Fruit fly (Drosophila melanogaster) whole organism, embryonic: ENCODE results near the gene dsx-c73A.
A peak's percentile ranks its signal among the peaks of the same experiment; 100 is the strongest.

ENCODE experiments used
- Awh ChIP-seq: fragments of 200-800 bp; sonication (Bioruptor generic); IDR thresholded peaks from 2 replicates; pipeline ENCODE4, ENCODE4 v1.3.6; 2022; ENCODE audit warnings: missing biosample characterization, missing genetic modification characterization
- Blimp-1 ChIP-seq: fragments of 200-800 bp; sonication (Bioruptor generic); optimal IDR thresholded peaks from 3 replicates; lab custom pipeline; 2018; ENCODE audit warnings: missing biosample characterization, missing genetic modification characterization, mild to moderate bottlenecking, moderate library complexity, missing genetic modification reagents
- CG10543 ChIP-seq: fragments of 200-800 bp; sonication (Bioruptor generic); optimal IDR thresholded peaks from 3 replicates; lab custom pipeline; 2017; ENCODE audit warnings: missing biosample characterization, mild to moderate bottlenecking, missing genetic modification characterization, moderate library complexity
- CG10959 ChIP-seq: fragments of 200-800 bp; sonication (Bioruptor generic); IDR thresholded peaks from 2 replicates; pipeline ENCODE4 v1.3.6; 2022; ENCODE audit warnings: missing biosample characterization, missing genetic modification characterization
- CG10979 ChIP-seq: fragments of 200-800 bp; sonication (Bioruptor generic); optimal IDR thresholded peaks from 2 replicates; lab custom pipeline; 2018; ENCODE audit warnings: missing biosample characterization, mild to moderate bottlenecking, missing genetic modification characterization, moderate library complexity
- CG1233 ChIP-seq: fragments of 200-800 bp; sonication (Bioruptor generic); optimal IDR thresholded peaks from 4 replicates; lab custom pipeline; 2018; ENCODE audit warnings: missing biosample characterization, mild to moderate bottlenecking, missing genetic modification characterization
- CG13123 ChIP-seq: fragments of 200-800 bp; sonication (Bioruptor generic); optimal IDR thresholded peaks from 2 replicates; lab custom pipeline; 2016; ENCODE audit warnings: missing biosample characterization, missing genetic modification characterization
- CG14050 ChIP-seq: fragments of 200-800 bp; sonication (Bioruptor generic); IDR thresholded peaks from 3 replicates; pipeline ENCODE4 v1.3.6; 2022; ENCODE audit warnings: missing biosample characterization, missing genetic modification characterization
- CG17361 ChIP-seq: fragments of 200-800 bp; sonication (Bioruptor generic); IDR thresholded peaks from 3 replicates; pipeline ENCODE4 v1.3.6; 2022; ENCODE audit warnings: missing biosample characterization, missing genetic modification characterization
- CG17385 ChIP-seq: fragments of 200-800 bp; sonication (Bioruptor generic); optimal IDR thresholded peaks from 3 replicates; lab custom pipeline; 2018; ENCODE audit warnings: missing biosample characterization, mild to moderate bottlenecking, missing genetic modification characterization
- CG17802 ChIP-seq: fragments of 200-800 bp; sonication (Bioruptor generic); optimal IDR thresholded peaks from 2 replicates; lab custom pipeline; 2018; ENCODE audit warnings: missing biosample characterization, mild to moderate bottlenecking, missing genetic modification characterization, moderate library complexity
- CG1832 ChIP-seq: fragments of 200-800 bp; sonication (Bioruptor generic); optimal IDR thresholded peaks from 2 replicates; lab custom pipeline; 2017; ENCODE audit warnings: missing biosample characterization, mild to moderate bottlenecking, missing genetic modification characterization, inconsistent platforms
- CG2678 ChIP-seq: fragments of 200-800 bp; sonication (Bioruptor generic); optimal IDR thresholded peaks from 3 replicates; lab custom pipeline; 2019; ENCODE audit warnings: missing biosample characterization, mild to moderate bottlenecking, missing genetic modification characterization, moderate library complexity
- CG2889 ChIP-seq: fragments of 200-800 bp; sonication (Bioruptor generic); IDR thresholded peaks from 3 replicates; pipeline ENCODE4 v1.3.6; 2022; ENCODE audit warnings: missing biosample characterization, missing genetic modification characterization
- CG32767 ChIP-seq: fragments of 200-800 bp; sonication (Bioruptor generic); IDR thresholded peaks from 2 replicates; pipeline ENCODE4 v1.3.6; 2022; ENCODE audit warnings: missing biosample characterization, missing genetic modification characterization
- CG43689 ChIP-seq: fragments of 200-800 bp; sonication (Bioruptor generic); IDR thresholded peaks from 2 replicates; pipeline ENCODE4 v1.3.6; 2022; ENCODE audit warnings: missing biosample characterization, missing genetic modification characterization
- CG5180 ChIP-seq: fragments of 200-800 bp; sonication (Bioruptor generic); optimal IDR thresholded peaks from 3 replicates; lab custom pipeline; 2017; ENCODE audit warnings: missing biosample characterization, missing genetic modification characterization, mild to moderate bottlenecking, moderate library complexity, missing genetic modification reagents
- CG9609 ChIP-seq: fragments of 200-800 bp; sonication (Bioruptor generic); optimal IDR thresholded peaks from 3 replicates; lab custom pipeline; 2016; ENCODE audit warnings: missing biosample characterization, missing genetic modification characterization
- CG9932 ChIP-seq: fragments of 200-800 bp; sonication (Bioruptor generic); IDR thresholded peaks from 2 replicates; pipeline ENCODE4 v1.3.6; 2022; ENCODE audit warnings: missing biosample characterization, missing genetic modification characterization
- CrebB ChIP-seq: fragments of 200-800 bp; sonication (Bioruptor generic); optimal IDR thresholded peaks from 3 replicates; lab custom pipeline; 2018; ENCODE audit warnings: missing biosample characterization, mild to moderate bottlenecking, missing genetic modification characterization
- D19A ChIP-seq: fragments of 200-800 bp; optimal IDR thresholded peaks from 3 replicates; lab custom pipeline; 2019; ENCODE audit warnings: missing biosample characterization, mild to moderate bottlenecking, missing genetic modification characterization, moderate library complexity
- Dek ChIP-seq: fragments of 200-800 bp; sonication (Bioruptor generic); optimal IDR thresholded peaks from 3 replicates; lab custom pipeline; 2019; ENCODE audit warnings: missing biosample characterization, mild to moderate bottlenecking, missing genetic modification characterization, moderate library complexity
- Dfd ChIP-seq, 2 experiments: fragments of >200 bp; optimal IDR thresholded peaks; 2 replicates each; lab custom pipeline; 2017; ENCODE audit warnings: missing biosample characterization in 2 of 2, missing genetic modification characterization in 2 of 2
- Fer2 ChIP-seq: fragments of 200-800 bp; sonication (Bioruptor generic); optimal IDR thresholded peaks from 2 replicates; lab custom pipeline; 2018; ENCODE audit warnings: missing biosample characterization, mild to moderate bottlenecking, missing genetic modification characterization, moderate library complexity
- Gug ChIP-seq: fragments of 200-800 bp; sonication (Bioruptor generic); IDR thresholded peaks from 4 replicates; pipeline ENCODE4 v1.3.6; 2022; ENCODE audit warnings: missing biosample characterization, missing genetic modification characterization
- Hmr ChIP-seq: fragments of 200-800 bp; sonication (Bioruptor generic); optimal IDR thresholded peaks from 3 replicates; lab custom pipeline; 2017; ENCODE audit warnings: mild to moderate bottlenecking, missing biosample characterization, missing genetic modification reagents, missing genetic modification characterization
- Hmx ChIP-seq: fragments of 200-800 bp; sonication (Bioruptor generic); optimal IDR thresholded peaks from 2 replicates; lab custom pipeline; 2016; ENCODE audit warnings: missing biosample characterization, missing genetic modification characterization
- Jarid2 ChIP-seq: fragments of 200-800 bp; sonication (Bioruptor generic); optimal IDR thresholded peaks from 3 replicates; lab custom pipeline; 2017; ENCODE audit warnings: mild to moderate bottlenecking, missing biosample characterization, missing genetic modification reagents, missing genetic modification characterization
- Kr ChIP-seq: fragments of 200-800 bp; sonication (Bioruptor generic); optimal IDR thresholded peaks from 2 replicates; lab custom pipeline; 2017; ENCODE audit warnings: missing biosample characterization, mild to moderate bottlenecking, missing genetic modification characterization
- Lim3 ChIP-seq: fragments of 200-800 bp; sonication (Bioruptor generic); IDR thresholded peaks from 2 replicates; pipeline ENCODE4 v1.3.6; 2022; ENCODE audit warnings: missing biosample characterization, missing genetic modification characterization
- Nf-YA ChIP-seq: fragments of 200-800 bp; sonication (Bioruptor generic); IDR thresholded peaks from 2 replicates; pipeline ENCODE4 v1.3.6; 2022; ENCODE audit warnings: missing biosample characterization, missing genetic modification characterization
- Opbp ChIP-seq: fragments of 200-800 bp; sonication (Bioruptor generic); IDR thresholded peaks from 3 replicates; pipeline ENCODE4 v1.3.6; 2022; ENCODE audit warnings: missing biosample characterization, missing genetic modification characterization; ENCODE audit not compliant: partially characterized antibody
- PHDP ChIP-seq: fragments of 200-800 bp; sonication (Bioruptor generic); optimal IDR thresholded peaks from 3 replicates; lab custom pipeline; 2018; ENCODE audit warnings: missing biosample characterization, mild to moderate bottlenecking, missing genetic modification characterization, moderate library complexity
- Pdp1 ChIP-seq, 2 experiments: fragments of 200-800 bp; sonication (Bioruptor generic); optimal IDR thresholded peaks; 3 replicates each; lab custom pipeline; 2016; ENCODE audit warnings: missing biosample characterization in 2 of 2, missing genetic modification characterization in 2 of 2, mild to moderate bottlenecking in 1 of 2, moderate library complexity in 1 of 2
- Trl ChIP-seq, 3 experiments: fragments of >200 bp in 2 of 3; fragments of 200-800 bp in 1 of 3; sonication (Bioruptor generic) in 1 of 3; optimal IDR thresholded peaks; 2 replicates in 1 of 3; 3 replicates in 2 of 3; lab custom pipeline; 2016 to 2017; ENCODE audit warnings: missing biosample characterization in 1 of 3, missing genetic modification characterization in 1 of 3
- ab ChIP-seq: fragments of 200-800 bp; sonication (Bioruptor generic); optimal IDR thresholded peaks from 2 replicates; lab custom pipeline; 2016; ENCODE audit warnings: missing biosample characterization, missing genetic modification characterization
- ash1 ChIP-seq: fragments of 200-800 bp; sonication (Bioruptor generic); optimal IDR thresholded peaks from 2 replicates; lab custom pipeline; 2018; ENCODE audit warnings: missing biosample characterization, mild to moderate bottlenecking, missing genetic modification characterization
- bbx ChIP-seq: fragments of 200-800 bp; sonication (Bioruptor generic); IDR thresholded peaks from 2 replicates; pipeline ENCODE4 v1.3.6; 2022; ENCODE audit warnings: missing biosample characterization, missing genetic modification characterization; ENCODE audit not compliant: partially characterized antibody
- chif ChIP-seq, 2 experiments: fragments of 200-800 bp; sonication (Bioruptor generic); optimal IDR thresholded peaks; 3 replicates each; lab custom pipeline; 2016; ENCODE audit warnings: missing biosample characterization in 2 of 2, missing genetic modification characterization in 2 of 2
- chm ChIP-seq: fragments of 200-800 bp; sonication (Bioruptor generic); IDR thresholded peaks from 2 replicates; pipeline ENCODE4 v1.3.6; 2022; ENCODE audit warnings: missing biosample characterization, missing genetic modification characterization
- en ChIP-seq: fragments of 200-800 bp; sonication (Bioruptor generic); optimal IDR thresholded peaks from 2 replicates; lab custom pipeline; 2016; ENCODE audit warnings: missing biosample characterization, missing genetic modification characterization
- eve ChIP-seq, 2 experiments: fragments of >200 bp; optimal IDR thresholded peaks; 2 replicates each; lab custom pipeline; 2017; ENCODE audit warnings: missing biosample characterization in 2 of 2, missing genetic modification characterization in 2 of 2
- fru ChIP-seq: fragments of >200 bp; optimal IDR thresholded peaks from 2 replicates; lab custom pipeline; 2017
- gt ChIP-seq: fragments of 200-800 bp; sonication (Bioruptor generic); IDR thresholded peaks from 2 replicates; pipeline ENCODE4 v1.3.6; 2022; ENCODE audit warnings: missing biosample characterization, missing genetic modification characterization
- kah ChIP-seq: fragments of 200-800 bp; sonication (Bioruptor generic); optimal IDR thresholded peaks from 2 replicates; lab custom pipeline; 2018; ENCODE audit warnings: missing biosample characterization, mild to moderate bottlenecking, missing genetic modification characterization
- nom ChIP-seq: fragments of 200-800 bp; sonication (Bioruptor generic); optimal IDR thresholded peaks from 2 replicates; lab custom pipeline; 2017; ENCODE audit warnings: missing biosample characterization, missing genetic modification characterization, mild to moderate bottlenecking, moderate library complexity, missing genetic modification reagents
- pb ChIP-seq: fragments of 200-800 bp; sonication (Bioruptor generic); optimal IDR thresholded peaks from 3 replicates; lab custom pipeline; 2016; ENCODE audit warnings: missing biosample characterization, missing genetic modification characterization
- scrt ChIP-seq: fragments of 200-800 bp; sonication (Bioruptor generic); optimal IDR thresholded peaks from 2 replicates; lab custom pipeline; 2018; ENCODE audit warnings: missing biosample characterization, mild to moderate bottlenecking, missing genetic modification characterization, moderate library complexity
- slou ChIP-seq: fragments of 200-800 bp; sonication (Bioruptor generic); optimal IDR thresholded peaks from 3 replicates; lab custom pipeline; 2016; ENCODE audit warnings: missing biosample characterization, missing genetic modification characterization
- yki ChIP-seq: fragments of >200 bp; optimal IDR thresholded peaks from 3 replicates; lab custom pipeline; 2018

Gene dsx-c73A

DNA sequence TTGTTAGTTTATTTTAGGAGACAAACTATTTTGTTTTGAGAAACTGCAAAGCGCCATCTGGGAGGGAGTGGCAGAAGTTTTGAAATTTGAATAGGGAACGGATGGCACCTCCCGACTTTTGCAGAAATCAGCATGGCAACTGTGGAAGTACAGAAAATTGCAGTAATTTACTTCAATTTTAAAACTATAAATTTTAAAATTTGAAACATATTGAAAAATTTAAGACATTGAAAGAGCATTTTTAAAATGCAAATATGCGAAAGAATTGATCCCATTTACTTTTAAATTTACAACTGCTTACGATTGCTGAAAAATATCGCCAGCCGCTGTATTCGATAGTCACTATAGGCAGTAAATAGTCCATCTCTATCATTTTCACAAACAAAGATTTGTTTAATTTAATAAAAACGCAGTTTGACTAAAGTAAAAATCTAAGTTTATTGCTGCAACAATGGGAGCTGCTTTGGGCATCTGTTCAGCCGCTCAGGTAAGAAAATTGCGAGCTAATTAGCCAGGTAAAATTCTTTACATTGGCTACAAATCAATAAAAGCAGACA is 39.3 kb downstream of the dsx-c73A start, which contains the start of gene Serinc (continued):
- TF ChIP-seq CG32767 (GFP tag; lab: Robert Waterston, UW) (no peak), CG13123 (GFP tag; lab: Kevin White, UChicago) (no peak), CG10959 (no peak), CG10979 (peak; percentile 57), Pdp1 (GFP tag; optimal IDR thresholded peaks at IDR 0.05; lab: Kevin White, UChicago) (peak; percentile 41 to 47), Dek (tag; lab: Kevin White, UChicago) (peak; percentile 25), CG9609 (GFP tag; lab: Kevin White, UChicago) (peak; percentile 33), CG43689 (GFP tag; lab: Robert Waterston, UW) (no peak), Opbp (GFP tag; lab: Robert Waterston, UW) (peak; percentile 98), Jarid2 (GFP tag; lab: Kevin White, UChicago) (no peak), Hmr (GFP tag; lab: Kevin White, UChicago) (peak; percentile 69), ab (no peak), chif (GFP tag; optimal IDR thresholded peaks at IDR 0.05; lab: Kevin White, UChicago) (peak; percentile 12 to 41), scrt (GFP tag; lab: Kevin White, UChicago) (peak; percentile 44), Fer2 (tag; lab: Kevin White, UChicago) (peak; percentile 16), eve (GFP tag; optimal IDR thresholded peaks at IDR 0.05; lab: Kevin White, UChicago) (no peak), Trl (optimal IDR thresholded peaks at IDR 0.05; lab: Kevin White, UChicago) (no peak), Trl (GFP tag; optimal IDR thresholded peaks at IDR 0.05; lab: Kevin White, UChicago) (peak; percentile 55), D19A (tag; lab: Kevin White, UChicago) (no peak), pb (GFP tag; lab: Kevin White, UChicago) (no peak), fru (no peak), Blimp-1 (no peak), CG1832 (no peak), Gug (peak; percentile 20; the same call in 1 of the 4 replicates), CG5180 (GFP tag; lab: Kevin White, UChicago) (no peak), CG2889 (GFP tag; lab: Robert Waterston, UW) (no peak), Lim3 (GFP tag; lab: Robert Waterston, UW) (no peak), chm (no peak), gt (GFP tag; lab: Robert Waterston, UW) (no peak), CG2678 (tag; lab: Kevin White, UChicago) (no peak), CG17802 (tag; lab: Kevin White, UChicago) (peak; percentile 68), Awh (no peak), PHDP (peak; percentile 40), Nf-YA (GFP tag; lab: Robert Waterston, UW) (no peak), CG1233 (peak; percentile 28), CG9932 (peak; percentile 78; the same call in 1 of the 2 replicates), CrebB (tag; lab: Kevin White, UChicago) (peak; percentile 61), nom (GFP tag; lab: Kevin White, UChicago) (no peak), slou (GFP tag; lab: Kevin White, UChicago) (peak; percentile 0), CG17361 (GFP tag; lab: Robert Waterston, UW) (peak; percentile 65; the same call in 2 of the 3 replicates), CG14050 (GFP tag; lab: Robert Waterston, UW) (peak; percentile 20; the same call in 1 of the 3 replicates), CG10543 (GFP tag; lab: Kevin White, UChicago) (peak; percentile 74), Hmx (GFP tag; lab: Kevin White, UChicago) (no peak), ash1 (GFP tag; lab: Kevin White, UChicago) (no peak), CG17385 (GFP tag; lab: Kevin White, UChicago) (peak; percentile 38), yki (lab: Kevin White, UChicago) (no peak), Dfd (GFP tag; optimal IDR thresholded peaks at IDR 0.05; lab: Kevin White, UChicago) (no peak), bbx (GFP tag; lab: Robert Waterston, UW) (peak; percentile 97), en (no peak), Kr (no peak), kah (GFP tag; lab: Kevin White, UChicago) (no peak)
